Worm (Caenorhabditis elegans): ENCODE data around the gene ZK105.14.

DNA sequence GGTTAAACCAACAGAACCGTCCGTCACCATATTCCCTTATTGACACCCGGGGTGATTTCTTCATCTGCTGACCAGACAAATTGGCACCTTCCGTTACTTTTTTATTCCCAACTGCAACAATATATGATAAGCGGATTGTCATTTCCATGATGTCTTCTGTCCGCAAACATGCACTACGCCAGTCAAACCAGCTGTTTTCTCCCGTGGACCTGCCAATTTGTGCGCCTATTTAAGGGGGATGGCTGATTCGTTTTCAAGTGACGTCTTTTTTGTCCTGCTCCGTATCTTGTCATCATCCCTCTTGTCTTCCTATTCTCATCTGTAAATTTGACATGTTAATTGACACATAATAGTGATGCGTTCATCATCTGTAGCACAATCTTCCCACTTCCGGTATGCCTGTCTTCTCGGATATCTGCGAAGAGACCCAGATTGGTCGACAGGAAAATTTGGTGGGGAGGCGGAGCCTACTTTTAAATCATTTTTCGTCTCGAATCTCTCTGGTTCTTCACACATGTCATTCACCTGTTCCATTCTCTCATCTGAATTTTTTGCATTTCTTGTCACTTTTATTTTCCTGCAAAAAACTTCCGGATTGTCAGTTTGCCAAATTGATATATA, 26.3 kb upstream of the ZK105.14 start:
- TF ChIP-seq fos-1 (tag; optimal IDR thresholded peaks at IDR 0.05) = no peak
- no peak for TF ChIP-seq nhr-11 (tag; optimal IDR thresholded peaks at IDR 0.05)
- TF ChIP-seq unc-62 (GFP tag; optimal IDR thresholded peaks at IDR 0.05) = no peak
- TF ChIP-seq lin-13 (GFP tag; optimal IDR thresholded peaks at IDR 0.05) = no peak
- no peak for TF ChIP-seq nhr-77 (tag; optimal IDR thresholded peaks at IDR 0.05)
- TF ChIP-seq nhr-129 (tag; optimal IDR thresholded peaks at IDR 0.05) = no peak
- no peak for TF ChIP-seq aly-2 (tag; optimal IDR thresholded peaks at IDR 0.05)
- TF ChIP-seq crh-2 (tag; optimal IDR thresholded peaks at IDR 0.05) = no peak
- no peak for TF ChIP-seq unc-55 (GFP tag; optimal IDR thresholded peaks at IDR 0.05)
- no peak for TF ChIP-seq sma-3 (GFP tag; optimal IDR thresholded peaks at IDR 0.05)

All from whole organism, L2 larva.